Worm (Caenorhabditis elegans) whole organism, young adult: Measurements from ENCODE around the gene fipr-8.

Experiments used
- B0261.1 ChIP-seq: sonication (generic microtip); optimal IDR thresholded peaks from 2 replicates; lab custom pipeline; 2016; ENCODE audit warnings: mild to moderate bottlenecking, missing genetic modification characterization, moderate library complexity, missing compliant biosample characterization
- F10E7.11 ChIP-seq: sonication (generic microtip); optimal IDR thresholded peaks from 2 replicates; lab custom pipeline; 2017; ENCODE audit warnings: mild to moderate bottlenecking, missing genetic modification characterization, moderate library complexity, missing compliant biosample characterization
- F55B11.4 ChIP-seq: sonication (generic microtip); optimal IDR thresholded peaks from 2 replicates; lab custom pipeline; 2016; ENCODE audit warnings: missing compliant biosample characterization, missing genetic modification characterization, borderline replicate concordance; ENCODE audit not compliant: insufficient read depth
- F57A8.1 ChIP-seq: fragments of 200-800 bp; sonication (Bioruptor generic); optimal IDR thresholded peaks from 2 replicates; lab custom pipeline; 2018; ENCODE audit warnings: mild to moderate bottlenecking, missing genetic modification characterization, moderate library complexity, missing compliant biosample characterization
- F57C9.4 ChIP-seq: sonication (generic microtip); optimal IDR thresholded peaks from 2 replicates; lab custom pipeline; 2017; ENCODE audit warnings: mild to moderate bottlenecking, missing genetic modification characterization, missing compliant biosample characterization
- Y53G8AR.9 ChIP-seq: fragments of 200-800 bp; sonication (Bioruptor generic); conservative IDR thresholded peaks from 2 replicates; pipeline ENCODE4 v1.3.6; 2022; ENCODE audit warnings: missing genetic modification reagents, missing genetic modification characterization, missing compliant biosample characterization
- Y79H2A.3 ChIP-seq: fragments of 200-800 bp; sonication (Bioruptor generic); conservative IDR thresholded peaks from 2 replicates; pipeline ENCODE4 v1.3.6; 2022; ENCODE audit warnings: missing genetic modification reagents, missing genetic modification characterization, missing compliant biosample characterization
- akir-1 ChIP-seq: fragments of 200-800 bp; sonication (Bioruptor generic); optimal IDR thresholded peaks from 2 replicates; lab custom pipeline; 2018; ENCODE audit warnings: mild to moderate bottlenecking, missing genetic modification characterization, moderate library complexity, missing compliant biosample characterization
- aptf-2 ChIP-seq: fragments of 200-800 bp; sonication (Bioruptor generic); conservative IDR thresholded peaks from 2 replicates; pipeline ENCODE4 v1.3.6; 2022; ENCODE audit warnings: missing genetic modification reagents, missing genetic modification characterization, missing compliant biosample characterization
- ccch-3 ChIP-seq: fragments of 200-800 bp; sonication (Bioruptor generic); optimal IDR thresholded peaks from 2 replicates; lab custom pipeline; 2018; ENCODE audit warnings: mild to moderate bottlenecking, missing genetic modification characterization, missing compliant biosample characterization
- ceh-27 ChIP-seq: fragments of 200-800 bp; sonication (Bioruptor generic); optimal IDR thresholded peaks from 2 replicates; lab custom pipeline; 2018; ENCODE audit warnings: mild to moderate bottlenecking, missing genetic modification characterization, moderate library complexity, missing compliant biosample characterization
- ceh-40 ChIP-seq: fragments of 200-800 bp; sonication (Bioruptor generic); IDR thresholded peaks from 2 replicates; pipeline ENCODE4 v1.3.6; 2022; ENCODE audit warnings: missing genetic modification characterization, missing compliant biosample characterization
- ceh-79 ChIP-seq: sonication (generic microtip); optimal IDR thresholded peaks from 2 replicates; lab custom pipeline; 2017; ENCODE audit warnings: mild to moderate bottlenecking, missing genetic modification characterization, missing compliant biosample characterization
- die-1 ChIP-seq: sonication (generic microtip); optimal IDR thresholded peaks from 2 replicates; lab custom pipeline; 2016; ENCODE audit warnings: missing genotype, mild to moderate bottlenecking, missing genetic modification characterization, missing compliant biosample characterization
- egrh-3 ChIP-seq: fragments of 200-800 bp; sonication (Bioruptor generic); IDR thresholded peaks from 2 replicates; pipeline ENCODE4 v1.3.6; 2022; ENCODE audit warnings: missing genetic modification reagents, missing genetic modification characterization, missing compliant biosample characterization
- ekl-4 ChIP-seq: fragments of 200-800 bp; sonication (Bioruptor generic); IDR thresholded peaks from 2 replicates; pipeline ENCODE4 v1.3.6; 2022; ENCODE audit warnings: missing genetic modification reagents, missing genetic modification characterization, missing compliant biosample characterization
- gei-17 ChIP-seq: fragments of 200-800 bp; sonication (Bioruptor generic); optimal IDR thresholded peaks from 2 replicates; lab custom pipeline; 2018; ENCODE audit warnings: mild to moderate bottlenecking, missing genetic modification characterization, missing compliant biosample characterization
- him-1 ChIP-seq: sonication (generic microtip); optimal IDR thresholded peaks from 2 replicates; lab custom pipeline; 2016; ENCODE audit warnings: missing genotype, missing genetic modification reagents, missing genetic modification characterization, missing compliant biosample characterization
- hmg-20 ChIP-seq: fragments of 200-800 bp; sonication (Bioruptor generic); IDR thresholded peaks from 2 replicates; pipeline ENCODE4 v1.3.6; 2022; ENCODE audit warnings: missing genetic modification reagents, missing genetic modification characterization, missing compliant biosample characterization
- lag-1 ChIP-seq: fragments of 200-800 bp; sonication (Bioruptor generic); IDR thresholded peaks from 2 replicates; pipeline ENCODE4 v1.3.6; 2022; ENCODE audit warnings: missing genetic modification reagents, missing genetic modification characterization, missing compliant biosample characterization
- let-526 ChIP-seq: fragments of 200-800 bp; sonication (Bioruptor generic); IDR thresholded peaks from 2 replicates; pipeline ENCODE4 v1.3.6; 2022; ENCODE audit warnings: missing genetic modification reagents, missing genetic modification characterization, missing compliant biosample characterization
- lin-54 ChIP-seq: fragments of 200-800 bp; sonication (Bioruptor generic); optimal IDR thresholded peaks from 2 replicates; lab custom pipeline; 2018; ENCODE audit warnings: mild to moderate bottlenecking, missing genetic modification characterization, missing compliant biosample characterization
- lir-1 ChIP-seq: fragments of 200-800 bp; sonication (Bioruptor generic); conservative IDR thresholded peaks from 2 replicates; pipeline ENCODE4 v1.3.6; 2022; ENCODE audit warnings: missing genetic modification reagents, missing genetic modification characterization, missing compliant biosample characterization
- lsl-1 ChIP-seq: fragments of 200-800 bp; sonication (Bioruptor generic); optimal IDR thresholded peaks from 2 replicates; lab custom pipeline; 2018; ENCODE audit warnings: mild to moderate bottlenecking, missing genetic modification characterization, moderate library complexity, missing compliant biosample characterization
- lsy-27 ChIP-seq: sonication (generic microtip); optimal IDR thresholded peaks from 2 replicates; lab custom pipeline; 2017; ENCODE audit warnings: missing genetic modification characterization, mild to moderate bottlenecking, missing compliant biosample characterization, antibody characterized with exemption, missing genotype, borderline replicate concordance; ENCODE audit not compliant: insufficient read depth
- madf-10 ChIP-seq: sonication (generic microtip); optimal IDR thresholded peaks from 2 replicates; lab custom pipeline; 2016; ENCODE audit warnings: mild to moderate bottlenecking, missing genetic modification characterization, missing compliant biosample characterization
- mel-28 ChIP-seq: sonication (generic microtip); optimal IDR thresholded peaks from 2 replicates; lab custom pipeline; 2016; ENCODE audit warnings: borderline replicate concordance, mild to moderate bottlenecking, missing genetic modification characterization, missing compliant biosample characterization
- nhr-27 ChIP-seq: fragments of 200-800 bp; sonication (Bioruptor generic); optimal IDR thresholded peaks from 2 replicates; lab custom pipeline; 2018; ENCODE audit warnings: mild to moderate bottlenecking, missing genetic modification characterization, moderate library complexity, missing compliant biosample characterization
- pbrm-1 ChIP-seq: fragments of 200-800 bp; sonication (Bioruptor generic); IDR thresholded peaks from 2 replicates; pipeline ENCODE4 v1.3.6; 2022; ENCODE audit warnings: missing genetic modification reagents, missing genetic modification characterization, missing compliant biosample characterization
- pha-4 ChIP-seq: fragments of 150-350 bp; sonication (generic microtip); optimal IDR thresholded peaks from 2 replicates; lab custom pipeline; 2014; ENCODE audit warnings: missing biosample characterization, missing genetic modification reagents, missing genetic modification characterization
- snpc-1.1 ChIP-seq: sonication (generic microtip); optimal IDR thresholded peaks from 2 replicates; lab custom pipeline; 2017; ENCODE audit warnings: missing genetic modification characterization, mild to moderate bottlenecking, missing compliant biosample characterization, antibody characterized with exemption, moderate library complexity, missing genotype, missing genetic modification reagents; ENCODE audit not compliant: insufficient read depth
- snpc-3.4 ChIP-seq: sonication (generic microtip); optimal IDR thresholded peaks from 2 replicates; lab custom pipeline; 2017; ENCODE audit warnings: missing genetic modification characterization, mild to moderate bottlenecking, missing compliant biosample characterization, antibody characterized with exemption, moderate library complexity, missing genotype, missing genetic modification reagents
- snpc-4 ChIP-seq, 5 experiments: fragments of 150-350 bp in 1 of 5; sonication (generic microtip) in 4 of 5; optimal IDR thresholded peaks; 2 replicates each; lab custom pipeline; 2014 to 2018; ENCODE audit warnings: missing genetic modification characterization in 5 of 5, missing biosample characterization in 3 of 5, antibody characterized with exemption in 2 of 5, mild to moderate bottlenecking in 2 of 5, missing compliant biosample characterization in 2 of 5, missing genotype in 2 of 5, moderate library complexity in 2 of 5, missing genetic modification reagents in 1 of 5
- somi-1 ChIP-seq: fragments of 200-800 bp; sonication (Bioruptor generic); optimal IDR thresholded peaks from 2 replicates; lab custom pipeline; 2018; ENCODE audit warnings: mild to moderate bottlenecking, missing genetic modification characterization, missing compliant biosample characterization
- tbp1 ChIP-seq: fragments of 200-800 bp; sonication (Bioruptor generic); optimal IDR thresholded peaks from 2 replicates; lab custom pipeline; 2018; ENCODE audit warnings: mild to moderate bottlenecking, missing genetic modification characterization, missing compliant biosample characterization
- tbx-9 ChIP-seq: sonication (generic microtip); optimal IDR thresholded peaks from 2 replicates; lab custom pipeline; 2016; ENCODE audit warnings: borderline replicate concordance, missing genetic modification characterization, inconsistent platforms, missing compliant biosample characterization
- zfh-2 ChIP-seq: fragments of 200-800 bp; sonication (Bioruptor generic); conservative IDR thresholded peaks from 2 replicates; pipeline ENCODE4 v1.3.6; 2022; ENCODE audit warnings: missing genetic modification reagents, missing genetic modification characterization, missing compliant biosample characterization
- ztf-22 ChIP-seq: fragments of 200-800 bp; sonication (Bioruptor generic); optimal IDR thresholded peaks from 2 replicates; lab custom pipeline; 2018; ENCODE audit warnings: mild to moderate bottlenecking, missing genetic modification characterization, moderate library complexity, missing compliant biosample characterization
- ztf-3 ChIP-seq: fragments of 200-800 bp; sonication (Bioruptor generic); optimal IDR thresholded peaks from 2 replicates; lab custom pipeline; 2018; ENCODE audit warnings: mild to moderate bottlenecking, missing genetic modification characterization, missing compliant biosample characterization

The fipr-8 gene

ce11 chrV:10230932-10231331, 8.8 kb downstream of the fipr-8 start, which contains the start of gene fipr-6:
Gene fipr-6 (plus strand): TSS chrV:10231232.
- TF ChIP-seq Y53G8AR.9, result no peak
- TF ChIP-seq mel-28 (tag; lab: Kevin White, UChicago), result no peak
- TF ChIP-seq egrh-3 (GFP tag; lab: Robert Waterston, UW), result no peak
- no peak for TF ChIP-seq F10E7.11 (tag; lab: Kevin White, UChicago)
- no peak for TF ChIP-seq snpc-1.1
- no peak for TF ChIP-seq lag-1
- no peak for TF ChIP-seq lsy-27 (tag; lab: Kevin White, UChicago)
- no peak for TF ChIP-seq lsl-1
- no peak for TF ChIP-seq zfh-2 (GFP tag; lab: Robert Waterston, UW)
- no peak for TF ChIP-seq snpc-4 (GFP tag; optimal IDR thresholded peaks at IDR 0.05; lab: Kevin White, UChicago)
- TF ChIP-seq snpc-4 (tag; optimal IDR thresholded peaks at IDR 0.05; lab: Kevin White, UChicago), result no peak
- no peak for TF ChIP-seq ceh-79 (tag; lab: Kevin White, UChicago)
- no peak for TF ChIP-seq ceh-40
- no peak for TF ChIP-seq lir-1
- TF ChIP-seq akir-1 (GFP tag; lab: Kevin White, UChicago), result no peak
- no peak for TF ChIP-seq pbrm-1
- no peak for TF ChIP-seq lin-54 (GFP tag; lab: Kevin White, UChicago)
- TF ChIP-seq tbx-9 (tag; lab: Kevin White, UChicago), result no peak
- no peak for TF ChIP-seq ekl-4 (GFP tag; lab: Robert Waterston, UW)

- TF ChIP-seq pha-4 (tag; lab: Kevin White, UChicago) (no peak), hmg-20 (GFP tag; lab: Robert Waterston, UW) (no peak), ccch-3 (GFP tag; lab: Kevin White, UChicago) (no peak), aptf-2 (GFP tag; lab: Robert Waterston, UW) (no peak), tbp1 (GFP tag; lab: Kevin White, UChicago) (no peak), snpc-3.4 (tag; lab: Kevin White, UChicago) (no peak), F55B11.4 (tag; lab: Kevin White, UChicago) (no peak), F57C9.4 (no peak), ceh-40 (no peak), B0261.1 (no peak), F57A8.1 (GFP tag; lab: Kevin White, UChicago) (no peak), ztf-3 (GFP tag; lab: Kevin White, UChicago) (no peak), him-1 (tag; lab: Kevin White, UChicago) (no peak), ceh-27 (GFP tag; lab: Kevin White, UChicago) (no peak)
- TF ChIP-seq, all 124 proteins: peak for 0
These were observed 10.4 kb downstream of the fipr-8 start, which contains the start of the genes pyt-1 and fipr-7 for ce11 chrV:10229222-10229879. Gene pyt-1 (minus strand): TSS chrV:10229322. Gene fipr-7 (plus strand): TSS chrV:10229829.

- no peak for TF ChIP-seq ztf-22
- no peak for TF ChIP-seq ceh-27 (GFP tag; lab: Kevin White, UChicago)
- no peak for TF ChIP-seq ccch-3 (GFP tag; lab: Kevin White, UChicago)
- TF ChIP-seq nhr-27 (tag; lab: Kevin White, UChicago), result no peak
- no peak for TF ChIP-seq gei-17 (GFP tag; lab: Kevin White, UChicago)
- TF ChIP-seq Y79H2A.3 (GFP tag; lab: Robert Waterston, UW), result no peak
- TF ChIP-seq die-1 (tag; lab: Kevin White, UChicago), result no peak
- no peak for TF ChIP-seq aptf-2 (GFP tag; lab: Robert Waterston, UW)
- TF ChIP-seq madf-10 (tag; lab: Kevin White, UChicago), result no peak
- TF ChIP-seq lag-1, result no peak
- no peak for TF ChIP-seq lin-54 (GFP tag; lab: Kevin White, UChicago)
- TF ChIP-seq snpc-1.1, result no peak
- no peak for TF ChIP-seq somi-1 (GFP tag; lab: Kevin White, UChicago)
- no peak for TF ChIP-seq let-526 (GFP tag; lab: Robert Waterston, UW)
These were observed 11.4 kb downstream of the fipr-8 start, which contains the start of gene fipr-4 for ce11 chrV:10228360-10228759. Gene fipr-4 (minus strand): TSS chrV:10228460.
